Fruit fly (Drosophila melanogaster) whole organism, embryonic: Measurements from ENCODE around the gene CG13021.

Experiments
- CG10321 ChIP-seq: fragments of 200-800 bp; sonication (Bioruptor generic); IDR thresholded peaks from 2 replicates; pipeline ENCODE4 v1.3.6; 2022; ENCODE audit warnings: missing biosample characterization, missing genetic modification characterization
- CG10366 ChIP-seq: fragments of 200-800 bp; sonication (Bioruptor generic); IDR thresholded peaks from 2 replicates; pipeline ENCODE4 v1.3.6; 2022; ENCODE audit warnings: missing biosample characterization, missing genetic modification characterization
- CG11398 ChIP-seq: fragments of 200-800 bp; sonication (Bioruptor generic); optimal IDR thresholded peaks from 2 replicates; lab custom pipeline; 2016; ENCODE audit warnings: missing biosample characterization, missing genetic modification characterization
- CG11723 ChIP-seq: fragments of 200-800 bp; sonication (Bioruptor generic); optimal IDR thresholded peaks from 2 replicates; lab custom pipeline; 2017; ENCODE audit warnings: missing biosample characterization, mild to moderate bottlenecking, missing genetic modification characterization
- CG13775 ChIP-seq: fragments of 200-800 bp; sonication (Bioruptor generic); optimal IDR thresholded peaks from 3 replicates; lab custom pipeline; 2017; ENCODE audit warnings: missing biosample characterization, mild to moderate bottlenecking, missing genetic modification characterization
- CG14710 ChIP-seq: fragments of 200-800 bp; sonication (Bioruptor generic); optimal IDR thresholded peaks from 3 replicates; lab custom pipeline; 2019; ENCODE audit warnings: missing biosample characterization, mild to moderate bottlenecking, missing genetic modification characterization, moderate library complexity
- CG1602 ChIP-seq: fragments of 200-800 bp; sonication (Bioruptor generic); optimal IDR thresholded peaks from 3 replicates; lab custom pipeline; 2016; ENCODE audit warnings: missing biosample characterization, missing genetic modification characterization
- CG1792 ChIP-seq: fragments of 200-800 bp; sonication (Bioruptor generic); optimal IDR thresholded peaks from 2 replicates; lab custom pipeline; 2016; ENCODE audit warnings: missing biosample characterization, missing genetic modification characterization
- CG2129 ChIP-seq: fragments of 200-800 bp; sonication (Bioruptor generic); IDR thresholded peaks from 2 replicates; pipeline ENCODE4 v1.3.6; 2022; ENCODE audit warnings: missing biosample characterization, missing genetic modification characterization; ENCODE audit not compliant: partially characterized antibody
- CG2199 ChIP-seq: fragments of 200-800 bp; sonication (Bioruptor generic); IDR thresholded peaks from 3 replicates; pipeline ENCODE4 v1.3.6; 2022; ENCODE audit warnings: missing biosample characterization, missing genetic modification characterization
- CG2678 ChIP-seq: fragments of 200-800 bp; sonication (Bioruptor generic); optimal IDR thresholded peaks from 3 replicates; lab custom pipeline; 2019; ENCODE audit warnings: missing biosample characterization, mild to moderate bottlenecking, missing genetic modification characterization, moderate library complexity
- CG30403 ChIP-seq: fragments of 200-800 bp; sonication (Bioruptor generic); optimal IDR thresholded peaks from 3 replicates; lab custom pipeline; 2016; ENCODE audit warnings: missing biosample characterization, missing genetic modification characterization
- CG32532 ChIP-seq: fragments of 200-800 bp; sonication (Bioruptor generic); IDR thresholded peaks from 2 replicates; pipeline ENCODE4 v1.3.6; 2022; ENCODE audit warnings: missing biosample characterization, missing genetic modification characterization
- CG34224 ChIP-seq: fragments of 200-800 bp; sonication (Bioruptor generic); IDR thresholded peaks from 3 replicates; pipeline ENCODE4 v1.3.6; 2022; ENCODE audit warnings: missing biosample characterization, missing genetic modification characterization; ENCODE audit not compliant: partially characterized antibody
- CG3726 ChIP-seq: fragments of 200-800 bp; sonication (Bioruptor generic); IDR thresholded peaks from 3 replicates; pipeline ENCODE4, ENCODE4 v1.3.6; 2022; ENCODE audit warnings: missing biosample characterization, missing genetic modification characterization
- CG42726 ChIP-seq: fragments of 200-800 bp; sonication (Bioruptor generic); IDR thresholded peaks from 2 replicates; pipeline ENCODE4 v1.3.6; 2022; ENCODE audit warnings: missing biosample characterization, missing genetic modification characterization; ENCODE audit not compliant: partially characterized antibody
- CG4282 ChIP-seq: fragments of 200-800 bp; sonication (Bioruptor generic); optimal IDR thresholded peaks from 2 replicates; lab custom pipeline; 2016; ENCODE audit warnings: missing biosample characterization, missing genetic modification characterization
- CG4854 ChIP-seq: fragments of 200-800 bp; sonication (Bioruptor generic); optimal IDR thresholded peaks from 2 replicates; lab custom pipeline; 2016; ENCODE audit warnings: missing biosample characterization, missing genetic modification characterization, inconsistent platforms
- CG9876 ChIP-seq: fragments of 200-800 bp; sonication (Bioruptor generic); optimal IDR thresholded peaks from 2 replicates; lab custom pipeline; 2016; ENCODE audit warnings: missing biosample characterization, missing genetic modification characterization
- Dref ChIP-seq: fragments of 200-800 bp; sonication (Bioruptor generic); IDR thresholded peaks from 2 replicates; pipeline ENCODE4 v1.3.6; 2022; ENCODE audit warnings: missing biosample characterization, missing genetic modification characterization
- Meics ChIP-seq: fragments of 200-800 bp; sonication (Bioruptor generic); optimal IDR thresholded peaks from 2 replicates; lab custom pipeline; 2017; ENCODE audit warnings: missing biosample characterization, mild to moderate bottlenecking, missing genetic modification characterization
- Myb ChIP-seq: fragments of 200-800 bp; sonication (Bioruptor generic); optimal IDR thresholded peaks from 2 replicates; lab custom pipeline; 2016; ENCODE audit warnings: missing biosample characterization, missing genetic modification characterization
- Nf-YA ChIP-seq: fragments of 200-800 bp; sonication (Bioruptor generic); IDR thresholded peaks from 2 replicates; pipeline ENCODE4 v1.3.6; 2022; ENCODE audit warnings: missing biosample characterization, missing genetic modification characterization
- Opbp ChIP-seq: fragments of 200-800 bp; sonication (Bioruptor generic); IDR thresholded peaks from 3 replicates; pipeline ENCODE4 v1.3.6; 2022; ENCODE audit warnings: missing biosample characterization, missing genetic modification characterization; ENCODE audit not compliant: partially characterized antibody
- PHDP ChIP-seq: fragments of 200-800 bp; sonication (Bioruptor generic); optimal IDR thresholded peaks from 3 replicates; lab custom pipeline; 2018; ENCODE audit warnings: missing biosample characterization, mild to moderate bottlenecking, missing genetic modification characterization, moderate library complexity
- Pdp1 ChIP-seq, 2 experiments: fragments of 200-800 bp; sonication (Bioruptor generic); optimal IDR thresholded peaks; 3 replicates each; lab custom pipeline; 2016; ENCODE audit warnings: missing biosample characterization in 2 of 2, missing genetic modification characterization in 2 of 2, mild to moderate bottlenecking in 1 of 2, moderate library complexity in 1 of 2
- Ravus ChIP-seq: fragments of 200-800 bp; sonication (Bioruptor generic); IDR thresholded peaks from 2 replicates; pipeline ENCODE4 v1.3.6; 2022; ENCODE audit warnings: missing biosample characterization, missing genetic modification characterization
- Rx ChIP-seq: fragments of 200-800 bp; sonication (Bioruptor generic); IDR thresholded peaks from 2 replicates; pipeline ENCODE4 v1.3.6; 2022; ENCODE audit warnings: missing biosample characterization, missing genetic modification characterization
- Sox102F ChIP-seq: fragments of 200-800 bp; sonication (Bioruptor generic); optimal IDR thresholded peaks from 2 replicates; lab custom pipeline; 2018; ENCODE audit warnings: missing biosample characterization, mild to moderate bottlenecking, missing genetic modification characterization, moderate library complexity
- Stat92E ChIP-seq, 3 experiments: fragments of >200 bp in 2 of 3; fragments of 200-800 bp in 1 of 3; sonication (Bioruptor generic) in 1 of 3; optimal IDR thresholded peaks; 2 replicates each; lab custom pipeline; 2017 to 2019; ENCODE audit warnings: missing biosample characterization in 3 of 3, missing genetic modification characterization in 3 of 3, mild to moderate bottlenecking in 1 of 3, moderate library complexity in 1 of 3
- Xrp1 ChIP-seq: fragments of 200-800 bp; sonication (Bioruptor generic); IDR thresholded peaks from 2 replicates; pipeline ENCODE4 v1.3.6; 2022; ENCODE audit warnings: missing biosample characterization, missing genetic modification characterization
- ato ChIP-seq: fragments of 200-800 bp; sonication (Bioruptor generic); IDR thresholded peaks from 2 replicates; pipeline ENCODE4 v1.3.6; 2022; ENCODE audit warnings: missing biosample characterization, missing genetic modification characterization; ENCODE audit not compliant: partially characterized antibody
- btn ChIP-seq: fragments of 200-800 bp; sonication (Bioruptor generic); optimal IDR thresholded peaks from 2 replicates; lab custom pipeline; 2016; ENCODE audit warnings: missing biosample characterization, missing genetic modification characterization
- chn ChIP-seq: fragments of 200-800 bp; sonication (Bioruptor generic); optimal IDR thresholded peaks from 2 replicates; lab custom pipeline; 2016; ENCODE audit warnings: missing biosample characterization, missing genetic modification characterization
- ci ChIP-seq: fragments of 200-800 bp; sonication (Bioruptor generic); IDR thresholded peaks from 3 replicates; pipeline ENCODE4 v1.3.6; 2022; ENCODE audit warnings: missing biosample characterization, missing genetic modification characterization
- crol ChIP-seq: fragments of 200-800 bp; sonication (Bioruptor generic); IDR thresholded peaks from 2 replicates; pipeline ENCODE4 v1.3.6; 2022; ENCODE audit warnings: missing biosample characterization, missing genetic modification characterization
- disco-r ChIP-seq: fragments of 200-800 bp; sonication (Bioruptor generic); optimal IDR thresholded peaks from 2 replicates; lab custom pipeline; 2016; ENCODE audit warnings: missing biosample characterization, missing genetic modification characterization
- dmrt99B ChIP-seq: fragments of 200-800 bp; sonication (Bioruptor generic); optimal IDR thresholded peaks from 2 replicates; lab custom pipeline; 2018; ENCODE audit warnings: missing biosample characterization, mild to moderate bottlenecking, missing genetic modification characterization, moderate library complexity
- en ChIP-seq: fragments of 200-800 bp; sonication (Bioruptor generic); optimal IDR thresholded peaks from 2 replicates; lab custom pipeline; 2016; ENCODE audit warnings: missing biosample characterization, missing genetic modification characterization
- eve ChIP-seq, 2 experiments: fragments of >200 bp; optimal IDR thresholded peaks; 2 replicates each; lab custom pipeline; 2017; ENCODE audit warnings: missing biosample characterization in 2 of 2, missing genetic modification characterization in 2 of 2
- gcm ChIP-seq: fragments of 200-800 bp; sonication (Bioruptor generic); optimal IDR thresholded peaks from 2 replicates; lab custom pipeline; 2019; ENCODE audit warnings: missing biosample characterization, mild to moderate bottlenecking, missing genetic modification characterization, moderate library complexity
- gcm2 ChIP-seq: fragments of 200-800 bp; sonication (Bioruptor generic); optimal IDR thresholded peaks from 2 replicates; lab custom pipeline; 2016; ENCODE audit warnings: missing biosample characterization, missing genetic modification characterization
- hkb ChIP-seq, 2 experiments: fragments of 200-800 bp in 1 of 2; fragments of >200 bp in 1 of 2; sonication (Bioruptor generic) in 1 of 2; IDR thresholded peaks in 1 of 2; optimal IDR thresholded peaks in 1 of 2; 2 replicates each; pipeline versions ENCODE4 v1.3.6 to Lab custom; 2017 to 2022; ENCODE audit warnings: missing biosample characterization in 1 of 2, missing genetic modification characterization in 1 of 2
- phol ChIP-seq: fragments of 200-800 bp; sonication (Bioruptor generic); optimal IDR thresholded peaks from 3 replicates; lab custom pipeline; 2018; ENCODE audit warnings: missing biosample characterization, mild to moderate bottlenecking, missing genetic modification characterization, moderate library complexity
- pita ChIP-seq: fragments of 200-800 bp; sonication (Bioruptor generic); optimal IDR thresholded peaks from 2 replicates; lab custom pipeline; 2017; ENCODE audit warnings: missing biosample characterization, mild to moderate bottlenecking, missing genetic modification characterization
- salm ChIP-seq: fragments of 200-800 bp; sonication (Bioruptor generic); optimal IDR thresholded peaks from 2 replicates; lab custom pipeline; 2018; ENCODE audit warnings: missing biosample characterization, mild to moderate bottlenecking, missing genetic modification characterization
- sens ChIP-seq: fragments of 200-800 bp; sonication (Bioruptor generic); peaks from one replicate; lab custom pipeline; 2016; ENCODE audit warnings: missing biosample characterization, missing genetic modification characterization
- tna ChIP-seq: fragments of 200-800 bp; sonication (Bioruptor generic); IDR thresholded peaks from 2 replicates; pipeline ENCODE4 v1.3.6; 2022; ENCODE audit warnings: missing biosample characterization, missing genetic modification characterization; ENCODE audit not compliant: partially characterized antibody
- ttk ChIP-seq: fragments of 200-800 bp; sonication (Bioruptor generic); IDR thresholded peaks from 2 replicates; pipeline ENCODE4 v2.1.2; 2022; ENCODE audit warnings: missing biosample characterization, missing genetic modification characterization
- tup ChIP-seq: fragments of 200-800 bp; sonication (Bioruptor generic); optimal IDR thresholded peaks from 2 replicates; lab custom pipeline; 2016; ENCODE audit warnings: missing biosample characterization, mild to moderate bottlenecking, missing genetic modification characterization, moderate library complexity
- usp ChIP-seq: fragments of >200 bp; optimal IDR thresholded peaks from 2 replicates; lab custom pipeline; 2017; ENCODE audit warnings: missing biosample characterization, missing genetic modification characterization

The CG13021 gene

DNA sequence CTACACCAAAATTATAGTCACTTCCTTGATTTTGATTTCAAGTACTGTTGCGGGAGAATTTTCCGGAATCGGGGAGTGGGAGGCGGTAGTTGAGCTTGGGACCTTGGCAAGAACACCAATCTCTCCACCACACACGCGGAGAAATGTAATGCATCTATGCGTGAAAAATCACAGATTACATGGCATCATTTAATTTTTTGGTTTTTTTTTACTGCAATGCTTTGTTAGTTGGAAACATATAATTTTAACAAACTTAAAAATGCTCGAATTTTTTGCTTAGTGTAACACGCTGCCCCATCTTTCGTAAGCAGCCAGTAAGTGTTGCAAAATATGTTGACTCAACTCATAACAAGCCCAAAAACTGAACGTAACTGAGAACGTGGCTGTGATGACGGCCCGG is 34.5 kb downstream of the CG13021 start (continued):
- TF ChIP-seq ato (GFP tag; lab: Robert Waterston, UW) (no peak), Ravus (GFP tag; lab: Robert Waterston, UW) (no peak), CG13775 (GFP tag; lab: Kevin White, UChicago) (no peak), Stat92E (GFP tag; optimal IDR thresholded peaks at IDR 0.05; lab: Kevin White, UChicago) (no peak), CG11723 (GFP tag; lab: Kevin White, UChicago) (no peak), CG4854 (no peak), usp (no peak), Pdp1 (GFP tag; optimal IDR thresholded peaks at IDR 0.05; lab: Kevin White, UChicago) (peak; percentile 16 to 17), crol (no peak), ci (GFP tag; lab: Robert Waterston, UW) (0 out of 3 replicates have a peak, but pooled peaks have one; percentile 34), CG11398 (GFP tag; lab: Kevin White, UChicago) (no peak), Xrp1 (peak; percentile 10; the same call in 1 of the 2 replicates), CG10321 (GFP tag; lab: Robert Waterston, UW) (no peak), CG2199 (GFP tag; lab: Robert Waterston, UW) (no peak), gcm2 (GFP tag; lab: Kevin White, UChicago) (no peak), CG1602 (GFP tag; lab: Kevin White, UChicago) (no peak), phol (tag; lab: Kevin White, UChicago) (peak; percentile 3), tna (no peak), CG32532 (GFP tag; lab: Robert Waterston, UW) (no peak), CG1792 (GFP tag; lab: Kevin White, UChicago) (no peak), Meics (GFP tag; lab: Kevin White, UChicago) (peak; percentile 27), CG30403 (GFP tag; lab: Kevin White, UChicago) (peak; percentile 19), CG2678 (tag; lab: Kevin White, UChicago) (peak; percentile 45), sens (GFP tag; lab: Kevin White, UChicago) (peak; percentile 31), eve (GFP tag; optimal IDR thresholded peaks at IDR 0.05; lab: Kevin White, UChicago) (peak in 1 of 2 experiments; percentile 15), Nf-YA (GFP tag; lab: Robert Waterston, UW) (no peak), btn (no peak), CG42726 (GFP tag; lab: Robert Waterston, UW) (no peak), CG10366 (GFP tag; lab: Robert Waterston, UW) (peak; percentile 26; the same call in 1 of the 2 replicates), en (GFP tag; lab: Kevin White, UChicago) (no peak), chn (GFP tag; lab: Kevin White, UChicago) (peak; percentile 9), Rx (no peak), CG14710 (tag; lab: Kevin White, UChicago) (no peak), ttk (GFP tag; lab: Robert Waterston, UW) (peak; percentile 42; the same call in 1 of the 2 replicates), CG2129 (GFP tag; lab: Robert Waterston, UW) (no peak), CG34224 (no peak), Myb (GFP tag; lab: Kevin White, UChicago) (no peak), Sox102F (GFP tag; lab: Kevin White, UChicago) (peak; percentile 34), dmrt99B (tag; lab: Kevin White, UChicago) (peak; percentile 45), CG4282 (GFP tag; lab: Kevin White, UChicago) (no peak), PHDP (tag; lab: Kevin White, UChicago) (no peak), CG3726 (GFP tag; lab: Robert Waterston, UW) (no peak), pita (GFP tag; lab: Kevin White, UChicago) (no peak), CG9876 (GFP tag; lab: Kevin White, UChicago) (no peak), Dref (GFP tag; lab: Robert Waterston, UW) (no peak), hkb (optimal IDR thresholded peaks at IDR 0.05; lab: Kevin White, UChicago) (no peak), hkb (GFP tag; IDR thresholded peaks at IDR 0.05; lab: Robert Waterston, UW) (0 out of 2 replicates have a peak, but pooled peaks have one; percentile 15), disco-r (GFP tag; lab: Kevin White, UChicago) (no peak), Opbp (GFP tag; lab: Robert Waterston, UW) (no peak), salm (tag; lab: Kevin White, UChicago) (no peak), gcm (GFP tag; lab: Kevin White, UChicago) (no peak), tup (GFP tag; lab: Kevin White, UChicago) (no peak)
